Worm (Caenorhabditis elegans) whole organism, L2 larva: ENCODE data around the gene Y17G7B.22.

Experiments used
- C34F6.9 ChIP-seq: fragments of 150-350 bp; optimal IDR thresholded peaks from 2 replicates; lab custom pipeline; 2014; ENCODE audit warnings: missing biosample characterization, missing genetic modification characterization
- F13H6.1 ChIP-seq: sonication (generic microtip); optimal IDR thresholded peaks from 2 replicates; lab custom pipeline; 2016; ENCODE audit warnings: missing genetic modification characterization, missing compliant biosample characterization
- R02D3.7 ChIP-seq: fragments of 150-350 bp; optimal IDR thresholded peaks from 2 replicates; lab custom pipeline; 2014; ENCODE audit warnings: missing biosample characterization, missing genetic modification characterization
- Y55F3AM.14 ChIP-seq: fragments of 200-800 bp; sonication (Bioruptor generic); optimal IDR thresholded peaks from 2 replicates; lab custom pipeline; 2018; ENCODE audit warnings: mild to moderate bottlenecking, missing genetic modification characterization, missing compliant biosample characterization
- ZK546.5 ChIP-seq: sonication (generic microtip); optimal IDR thresholded peaks from 2 replicates; lab custom pipeline; 2017; ENCODE audit warnings: missing biosample characterization, missing genetic modification characterization
- alr-1 ChIP-seq: fragments of 150-350 bp; optimal IDR thresholded peaks from 2 replicates; lab custom pipeline; 2014; ENCODE audit warnings: missing biosample characterization, missing genetic modification characterization
- aly-2 ChIP-seq: fragments of 150-350 bp; optimal IDR thresholded peaks from 2 replicates; lab custom pipeline; 2014; ENCODE audit warnings: missing biosample characterization, missing genetic modification characterization
- ama-1 ChIP-seq: fragments of 150-350 bp; optimal IDR thresholded peaks from 2 replicates; lab custom pipeline; 2018; ENCODE audit warnings: inconsistent platforms
- blmp-1 ChIP-seq: sonication (generic microtip); optimal IDR thresholded peaks from 2 replicates; lab custom pipeline; 2017; ENCODE audit warnings: missing genetic modification characterization, mild to moderate bottlenecking, missing compliant biosample characterization, antibody characterized with exemption, moderate library complexity; ENCODE audit not compliant: insufficient read depth
- ceh-16 ChIP-seq: fragments of 150-350 bp; optimal IDR thresholded peaks from 2 replicates; lab custom pipeline; 2014; ENCODE audit warnings: missing biosample characterization, missing genetic modification characterization
- ceh-82 ChIP-seq: fragments of 150-350 bp; optimal IDR thresholded peaks from 2 replicates; lab custom pipeline; 2014; ENCODE audit warnings: missing biosample characterization, missing genetic modification characterization
- crh-2 ChIP-seq: sonication (generic microtip); optimal IDR thresholded peaks from 2 replicates; lab custom pipeline; 2017; ENCODE audit warnings: missing biosample characterization, missing genetic modification characterization
- dmd-4 ChIP-seq: sonication (generic microtip); optimal IDR thresholded peaks from 2 replicates; lab custom pipeline; 2017; ENCODE audit warnings: missing biosample characterization, missing genetic modification characterization
- egl-27 ChIP-seq: sonication (generic microtip); optimal IDR thresholded peaks from 3 replicates; lab custom pipeline; 2017; ENCODE audit warnings: missing biosample characterization, missing genetic modification reagents, missing genetic modification characterization
- elt-1 ChIP-seq: fragments of 150-350 bp; optimal IDR thresholded peaks from 2 replicates; lab custom pipeline; 2014; ENCODE audit warnings: missing biosample characterization, missing genetic modification characterization
- elt-3 ChIP-seq: sonication (generic microtip); optimal IDR thresholded peaks from 2 replicates; lab custom pipeline; 2017; ENCODE audit warnings: missing biosample characterization, missing genetic modification characterization
- fos-1 ChIP-seq: fragments of 150-350 bp; optimal IDR thresholded peaks from 2 replicates; lab custom pipeline; 2014; ENCODE audit warnings: missing biosample characterization, missing genetic modification characterization
- gmeb-1 ChIP-seq: fragments of 150-350 bp; optimal IDR thresholded peaks from 2 replicates; lab custom pipeline; 2014; ENCODE audit warnings: missing biosample characterization, missing genetic modification characterization
- lin-11 ChIP-seq: fragments of 150-350 bp; sonication (generic microtip); optimal IDR thresholded peaks from 2 replicates; lab custom pipeline; 2014; ENCODE audit warnings: missing biosample characterization, missing genetic modification characterization, inconsistent platforms, mixed read lengths
- lin-13 ChIP-seq: fragments of 150-350 bp; optimal IDR thresholded peaks from 2 replicates; lab custom pipeline; 2014; ENCODE audit warnings: missing biosample characterization, missing genetic modification reagents, missing genetic modification characterization
- lin-39 ChIP-seq: fragments of 150-350 bp; optimal IDR thresholded peaks from 2 replicates; lab custom pipeline; 2014; ENCODE audit warnings: missing biosample characterization, missing genetic modification reagents, missing genetic modification characterization
- lsy-2 ChIP-seq, 2 experiments: fragments of 150-350 bp in 1 of 2; sonication (generic microtip) in 1 of 2; optimal IDR thresholded peaks; 2 replicates each; lab custom pipeline; 2014 to 2017; ENCODE audit warnings: missing biosample characterization in 2 of 2, missing genetic modification characterization in 2 of 2
- mbf-1 ChIP-seq: sonication (generic microtip); optimal IDR thresholded peaks from 2 replicates; lab custom pipeline; 2017; ENCODE audit warnings: missing biosample characterization, missing genetic modification characterization
- mdl-1 ChIP-seq, 2 experiments: fragments of 150-350 bp in 1 of 2; sonication (generic microtip) in 1 of 2; optimal IDR thresholded peaks; 2 replicates each; lab custom pipeline; 2017; ENCODE audit warnings: missing biosample characterization in 2 of 2, missing genetic modification characterization in 2 of 2
- nhr-10 ChIP-seq: sonication (generic microtip); optimal IDR thresholded peaks from 2 replicates; lab custom pipeline; 2017; ENCODE audit warnings: missing biosample characterization, missing genetic modification characterization
- nhr-11 ChIP-seq: fragments of 150-350 bp; optimal IDR thresholded peaks from 2 replicates; lab custom pipeline; 2014; ENCODE audit warnings: missing biosample characterization, missing genetic modification characterization
- nhr-12 ChIP-seq: fragments of 150-350 bp; optimal IDR thresholded peaks from 2 replicates; lab custom pipeline; 2014; ENCODE audit warnings: missing biosample characterization, missing genetic modification characterization
- nhr-129 ChIP-seq: fragments of 150-350 bp; optimal IDR thresholded peaks from 2 replicates; lab custom pipeline; 2014; ENCODE audit warnings: missing biosample characterization, missing genetic modification characterization
- nhr-21 ChIP-seq: fragments of 150-350 bp; optimal IDR thresholded peaks from 2 replicates; lab custom pipeline; 2014; ENCODE audit warnings: missing biosample characterization, missing genetic modification characterization
- nhr-23 ChIP-seq: fragments of 150-350 bp; optimal IDR thresholded peaks from 2 replicates; lab custom pipeline; 2014; ENCODE audit warnings: missing biosample characterization, missing genetic modification reagents, missing genetic modification characterization
- nhr-237 ChIP-seq: fragments of 150-350 bp; optimal IDR thresholded peaks from 2 replicates; lab custom pipeline; 2014; ENCODE audit warnings: missing biosample characterization, missing genetic modification characterization
- nhr-25 ChIP-seq: fragments of 150-350 bp; sonication (generic microtip); optimal IDR thresholded peaks from 3 replicates; lab custom pipeline; 2014; ENCODE audit warnings: missing biosample characterization, missing genetic modification characterization
- nhr-6 ChIP-seq: fragments of 150-350 bp; optimal IDR thresholded peaks from 2 replicates; lab custom pipeline; 2014; ENCODE audit warnings: missing biosample characterization, missing genetic modification characterization
- nhr-77 ChIP-seq: fragments of 150-350 bp; optimal IDR thresholded peaks from 2 replicates; lab custom pipeline; 2014; ENCODE audit warnings: missing biosample characterization, missing genetic modification characterization
- peb-1 ChIP-seq: fragments of 150-350 bp; optimal IDR thresholded peaks from 2 replicates; lab custom pipeline; 2014; ENCODE audit warnings: missing biosample characterization, missing genetic modification characterization
- sem-4 ChIP-seq: fragments of 150-350 bp; optimal IDR thresholded peaks from 2 replicates; lab custom pipeline; 2014; ENCODE audit warnings: missing biosample characterization, missing genetic modification reagents, missing genetic modification characterization
- skn-1 ChIP-seq: sonication (generic microtip); optimal IDR thresholded peaks from 2 replicates; lab custom pipeline; 2017; ENCODE audit warnings: missing biosample characterization, missing genetic modification characterization
- sma-3 ChIP-seq: sonication (generic microtip); optimal IDR thresholded peaks from 2 replicates; lab custom pipeline; 2016; ENCODE audit warnings: missing genetic modification reagents, missing genetic modification characterization, missing compliant biosample characterization
- sma-9 ChIP-seq, 2 experiments: fragments of 150-350 bp in 1 of 2; sonication (generic microtip) in 1 of 2; optimal IDR thresholded peaks; 2 replicates each; lab custom pipeline; 2014 to 2016; ENCODE audit warnings: missing genetic modification characterization in 2 of 2, mild to moderate bottlenecking in 1 of 2, missing biosample characterization in 1 of 2, missing compliant biosample characterization in 1 of 2, missing genetic modification reagents in 1 of 2, moderate library complexity in 1 of 2
- snpc-4 ChIP-seq: fragments of 150-350 bp; optimal IDR thresholded peaks from 2 replicates; lab custom pipeline; 2014; ENCODE audit warnings: missing biosample characterization, missing genetic modification characterization
- unc-55 ChIP-seq: fragments of 150-350 bp; sonication (generic microtip); optimal IDR thresholded peaks from 3 replicates; lab custom pipeline; 2014; ENCODE audit warnings: missing biosample characterization, missing genetic modification reagents, missing genetic modification characterization
- zag-1 ChIP-seq: fragments of 150-350 bp; optimal IDR thresholded peaks from 2 replicates; lab custom pipeline; 2014; ENCODE audit warnings: missing biosample characterization, missing genetic modification characterization
- ztf-1 ChIP-seq: fragments of 200-800 bp; sonication (Bioruptor generic); conservative IDR thresholded peaks from 2 replicates; pipeline ENCODE4 v1.3.6; 2022; ENCODE audit warnings: missing genetic modification characterization, missing compliant biosample characterization
- ztf-11 ChIP-seq: sonication (generic microtip); optimal IDR thresholded peaks from 2 replicates; lab custom pipeline; 2017; ENCODE audit warnings: missing biosample characterization, missing genetic modification characterization
- ztf-4 ChIP-seq: fragments of 150-350 bp; optimal IDR thresholded peaks from 2 replicates; lab custom pipeline; 2014; ENCODE audit warnings: missing biosample characterization, missing genetic modification characterization

Gene Y17G7B.22

DNA sequence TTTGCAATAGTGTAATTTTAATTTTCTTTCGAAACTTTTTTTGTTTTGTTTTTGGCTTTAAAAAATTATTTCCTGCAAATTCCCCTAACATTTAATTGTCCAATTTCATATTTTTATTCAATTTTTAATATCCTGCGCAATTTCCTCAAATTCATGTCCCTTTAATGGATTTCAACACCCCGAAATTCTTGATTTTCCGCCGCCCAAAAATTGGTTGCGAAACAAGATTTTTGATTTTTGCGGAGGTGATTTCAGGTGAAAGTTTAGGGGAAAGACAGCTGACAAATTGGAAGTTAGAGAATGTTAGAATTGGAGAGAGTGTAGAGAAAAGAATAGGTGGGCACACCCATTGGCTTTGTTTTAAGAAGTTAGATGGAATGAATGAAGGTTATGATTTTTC, 27.2 kb downstream of the Y17G7B.22 start:
- TF ChIP-seq snpc-4 (tag; lab: Kevin White, UChicago) (no peak), ztf-4 (tag; lab: Kevin White, UChicago) (peak; percentile 54), ama-1 (lab: Kevin White, UChicago) (peak; percentile 64), nhr-6 (tag; lab: Kevin White, UChicago) (no peak), nhr-25 (tag; lab: Kevin White, UChicago) (peak; percentile 35), ceh-16 (tag; lab: Kevin White, UChicago) (no peak), ztf-1 (GFP tag; lab: Robert Waterston, UW) (no peak), C34F6.9 (tag; lab: Kevin White, UChicago) (peak; percentile 1), nhr-129 (tag; lab: Kevin White, UChicago) (no peak), ceh-82 (tag; lab: Kevin White, UChicago) (no peak), nhr-12 (tag; lab: Kevin White, UChicago) (no peak)

DNA sequence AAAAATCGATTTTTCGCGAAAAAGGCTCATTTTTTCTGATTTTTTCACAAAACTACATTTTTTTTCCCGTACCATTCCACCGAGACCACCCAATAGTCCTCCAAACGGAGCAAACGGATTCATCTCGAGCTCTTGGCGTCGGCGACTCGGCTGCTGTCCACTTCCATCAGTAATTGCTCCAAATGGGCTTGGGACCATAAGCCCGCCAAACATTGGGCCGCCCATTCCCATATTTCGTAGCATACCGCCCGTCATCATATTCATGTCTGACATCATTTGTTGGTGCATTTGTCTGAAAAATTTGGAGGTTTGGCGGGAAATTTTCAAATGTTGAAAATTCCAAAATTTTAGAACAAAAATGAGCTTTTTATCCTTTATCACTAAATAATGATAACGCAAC, 30.9 kb downstream of the Y17G7B.22 start:
- TF ChIP-seq blmp-1 (tag; lab: Kevin White, UChicago) (no peak), sem-4 (tag; lab: Kevin White, UChicago) (no peak), F13H6.1 (no peak), elt-1 (tag; lab: Kevin White, UChicago) (no peak), egl-27 (tag; lab: Kevin White, UChicago) (no peak), C34F6.9 (tag; lab: Kevin White, UChicago) (no peak)

- TF ChIP-seq fos-1 (tag; lab: Kevin White, UChicago) (peak; percentile 76), ztf-1 (GFP tag; lab: Robert Waterston, UW) (no peak), R02D3.7 (tag; lab: Kevin White, UChicago) (no peak), mdl-1 (tag; optimal IDR thresholded peaks at IDR 0.05; lab: Kevin White, UChicago) (no peak), nhr-10 (no peak), ZK546.5 (no peak)
Measured at ce11 chrII:12099889-12100288, 32.1 kb downstream of the Y17G7B.22 start, which contains the start of gene Y17G7B.17. Gene Y17G7B.17, minus strand, starts transcription at chrII:12099989.

- TF ChIP-seq nhr-12 (tag; lab: Kevin White, UChicago): peak; percentile 32
- peak; percentile 42 for TF ChIP-seq nhr-237 (tag; lab: Kevin White, UChicago)
- TF ChIP-seq nhr-11 (tag; lab: Kevin White, UChicago): no peak
- peak; percentile 71 for TF ChIP-seq skn-1 (tag; lab: Kevin White, UChicago)
- TF ChIP-seq nhr-25 (tag; lab: Kevin White, UChicago): peak; percentile 92
- peak; percentile 99 for TF ChIP-seq crh-2
- peak; percentile 83 to 98 for TF ChIP-seq mdl-1 (tag; optimal IDR thresholded peaks at IDR 0.05; lab: Kevin White, UChicago)
- TF ChIP-seq lin-13 (GFP tag; lab: Kevin White, UChicago): peak; percentile 90
- TF ChIP-seq nhr-10: peak; percentile 76
- TF ChIP-seq peb-1 (tag; lab: Kevin White, UChicago): no peak
- peak; percentile 97 for TF ChIP-seq ztf-4 (tag; lab: Kevin White, UChicago)
- peak; percentile 92 for TF ChIP-seq egl-27 (tag; lab: Kevin White, UChicago)
- peak; percentile 85 for TF ChIP-seq gmeb-1
- TF ChIP-seq ztf-11: no peak
- TF ChIP-seq sma-9 (GFP tag; optimal IDR thresholded peaks at IDR 0.05; lab: Kevin White, UChicago): peak; percentile 91
- no peak for TF ChIP-seq sma-9 (tag; optimal IDR thresholded peaks at IDR 0.05; lab: Kevin White, UChicago)
- peak; percentile 13 for TF ChIP-seq ceh-16 (tag; lab: Kevin White, UChicago)
- no peak for TF ChIP-seq alr-1 (tag; lab: Kevin White, UChicago)
- peak; percentile 92 for TF ChIP-seq ama-1 (lab: Kevin White, UChicago)
- TF ChIP-seq dmd-4 (tag; lab: Kevin White, UChicago): no peak
- TF ChIP-seq ztf-1 (GFP tag; lab: Robert Waterston, UW): no peak
- TF ChIP-seq lsy-2 (tag; optimal IDR thresholded peaks at IDR 0.05; lab: Kevin White, UChicago): peak; percentile 80 to 94
- TF ChIP-seq Y55F3AM.14 (GFP tag; lab: Kevin White, UChicago): peak; percentile 74
- TF ChIP-seq ceh-82 (tag; lab: Kevin White, UChicago): no peak
- TF ChIP-seq elt-3 (tag; lab: Kevin White, UChicago): no peak
- TF ChIP-seq nhr-6 (tag; lab: Kevin White, UChicago): peak; percentile 94
- peak; percentile 93 for TF ChIP-seq sem-4 (tag; lab: Kevin White, UChicago)
- no peak for TF ChIP-seq R02D3.7 (tag; lab: Kevin White, UChicago)
- no peak for TF ChIP-seq nhr-23 (tag; lab: Kevin White, UChicago)
- peak; percentile 96 for TF ChIP-seq sma-3 (GFP tag; lab: Kevin White, UChicago)
- peak; percentile 89 for TF ChIP-seq nhr-21 (tag; lab: Kevin White, UChicago)
- no peak for TF ChIP-seq mbf-1 (tag; lab: Kevin White, UChicago)
- peak; percentile 90 for TF ChIP-seq unc-55 (GFP tag; lab: Kevin White, UChicago)
- TF ChIP-seq lin-11 (tag; lab: Kevin White, UChicago): peak; percentile 76
- TF ChIP-seq snpc-4 (tag; lab: Kevin White, UChicago): peak; percentile 86
- TF ChIP-seq aly-2 (tag; lab: Kevin White, UChicago): no peak
- peak; percentile 100 for TF ChIP-seq C34F6.9 (tag; lab: Kevin White, UChicago)
- no peak for TF ChIP-seq lin-39 (tag; lab: Kevin White, UChicago)
- peak; percentile 52 for TF ChIP-seq nhr-77
- peak; percentile 94 for TF ChIP-seq fos-1 (tag; lab: Kevin White, UChicago)
- TF ChIP-seq zag-1 (tag; lab: Kevin White, UChicago): peak; percentile 71
- peak; percentile 39 for TF ChIP-seq ZK546.5
Measured at ce11 chrII:12102365-12102764, 34.5 kb downstream of the Y17G7B.22 start.
